Worm (Caenorhabditis elegans): Measurements from ENCODE around the gene Y12A6A.1.

The Y12A6A.1 gene

ce11 chrX:13650799-13651198 lies 29.3 kb upstream of the Y12A6A.1 start, which contains the start of gene C40C9.4:
TSS of gene C40C9.4 (plus strand) at chrX:13651099.
- no peak for TF ChIP-seq C38D4.7 (GFP tag; optimal IDR thresholded peaks at IDR 0.05)
- no peak for TF ChIP-seq K02D7.2 (tag; optimal IDR thresholded peaks at IDR 0.05)
- no peak for TF ChIP-seq Y22D7AL.16 (tag; optimal IDR thresholded peaks at IDR 0.05)
- no peak for TF ChIP-seq T23F11.4 (GFP tag; optimal IDR thresholded peaks at IDR 0.05)
- no peak for TF ChIP-seq dve-1 (tag; optimal IDR thresholded peaks at IDR 0.05)
- TF ChIP-seq fkh-6 (tag; optimal IDR thresholded peaks at IDR 0.05), result no peak
- TF ChIP-seq zip-5 (tag; optimal IDR thresholded peaks at IDR 0.05), result no peak
- no peak for TF ChIP-seq hlh-8 (tag; optimal IDR thresholded peaks at IDR 0.05)
- no peak for TF ChIP-seq mec-3 (tag; optimal IDR thresholded peaks at IDR 0.05; ENCODE audit: borderline replicate concordance)

ce11 chrX:13647305-13647704 lies 25.8 kb upstream of the Y12A6A.1 start, which contains the start of gene C40C9.3:
TSS of gene C40C9.3 (plus strand) at chrX:13647605.
- TF ChIP-seq nhr-232 (tag; optimal IDR thresholded peaks at IDR 0.05), result no peak
- TF ChIP-seq hlh-8 (tag; optimal IDR thresholded peaks at IDR 0.05), result no peak
- no peak for TF ChIP-seq unc-3 (GFP tag; conservative IDR thresholded peaks at IDR 0.05)
- no peak for TF ChIP-seq unc-3 (tag; optimal IDR thresholded peaks at IDR 0.05)
- no peak for TF ChIP-seq elt-2 (tag; optimal IDR thresholded peaks at IDR 0.05)
- TF ChIP-seq pat-9 (tag; optimal IDR thresholded peaks at IDR 0.05), result no peak
- TF ChIP-seq ceh-22 (tag; optimal IDR thresholded peaks at IDR 0.05), result no peak

ce11 chrX:13646798-13647197 lies 25.3 kb upstream of the Y12A6A.1 start, which contains the start of gene acr-9:
TSS of gene acr-9 (minus strand) at chrX:13646898.
- TF ChIP-seq ceh-14 (tag; optimal IDR thresholded peaks at IDR 0.05) (no peak), mec-3 (tag; optimal IDR thresholded peaks at IDR 0.05; ENCODE audit: borderline replicate concordance) (no peak), C08G9.2 (tag; optimal IDR thresholded peaks at IDR 0.05) (no peak), sox-4 (tag; optimal IDR thresholded peaks at IDR 0.05) (no peak), madf-2 (tag; optimal IDR thresholded peaks at IDR 0.05) (no peak), ceh-30 (tag; optimal IDR thresholded peaks at IDR 0.05) (no peak), ceh-6 (GFP tag; optimal IDR thresholded peaks at IDR 0.05) (no peak), fkh-10 (GFP tag; optimal IDR thresholded peaks at IDR 0.05) (no peak), ama-1 (optimal IDR thresholded peaks at IDR 0.05) (no peak), syd-9 (tag; optimal IDR thresholded peaks at IDR 0.05) (no peak), lin-11 (tag; optimal IDR thresholded peaks at IDR 0.05) (no peak), T23F11.4 (GFP tag; optimal IDR thresholded peaks at IDR 0.05) (no peak), npax-4 (tag; optimal IDR thresholded peaks at IDR 0.05) (no peak), ceh-24 (tag; optimal IDR thresholded peaks at IDR 0.05) (no peak), lim-6 (tag; optimal IDR thresholded peaks at IDR 0.05) (no peak), hlh-30 (tag; optimal IDR thresholded peaks at IDR 0.05; ENCODE audit: insufficient read depth) (no peak), fax-1 (tag; optimal IDR thresholded peaks at IDR 0.05) (no peak), dve-1 (tag; optimal IDR thresholded peaks at IDR 0.05) (no peak), Y22D7AL.16 (tag; optimal IDR thresholded peaks at IDR 0.05) (no peak), K09A11.1 (tag; optimal IDR thresholded peaks at IDR 0.05; ENCODE audit: insufficient read depth) (no peak)

- TF ChIP-seq hlh-6 (tag; optimal IDR thresholded peaks at IDR 0.05) (no peak), lin-11 (tag; optimal IDR thresholded peaks at IDR 0.05) (no peak), pha-4 (tag; optimal IDR thresholded peaks at IDR 0.05) (no peak), elt-4 (tag; optimal IDR thresholded peaks at IDR 0.05) (no peak), lim-6 (tag; optimal IDR thresholded peaks at IDR 0.05) (no peak), unc-3 (GFP tag; conservative IDR thresholded peaks at IDR 0.05) (no peak), unc-3 (tag; optimal IDR thresholded peaks at IDR 0.05) (no peak), nhr-232 (tag; optimal IDR thresholded peaks at IDR 0.05) (no peak), unc-42 (tag; optimal IDR thresholded peaks at IDR 0.05) (no peak), fax-1 (tag; optimal IDR thresholded peaks at IDR 0.05) (no peak), che-1 (tag; optimal IDR thresholded peaks at IDR 0.05) (no peak), zip-5 (tag; optimal IDR thresholded peaks at IDR 0.05) (no peak), pat-9 (tag; optimal IDR thresholded peaks at IDR 0.05) (no peak), pax-1 (tag; optimal IDR thresholded peaks at IDR 0.05) (no peak), odd-2 (tag; optimal IDR thresholded peaks at IDR 0.05) (no peak), rnt-1 (tag; optimal IDR thresholded peaks at IDR 0.05) (no peak), npax-4 (tag; optimal IDR thresholded peaks at IDR 0.05) (no peak), nhr-11 (tag; optimal IDR thresholded peaks at IDR 0.05) (no peak), dve-1 (tag; optimal IDR thresholded peaks at IDR 0.05) (no peak), pha-2 (tag; optimal IDR thresholded peaks at IDR 0.05) (no peak), ttx-3 (tag; optimal IDR thresholded peaks at IDR 0.05) (no peak)
Observed at ce11 chrX:13644884-13645283, 23.4 kb upstream of the Y12A6A.1 start.
